Worm (Caenorhabditis elegans): Measurements from ENCODE around the gene T16A1.4.

DNA sequence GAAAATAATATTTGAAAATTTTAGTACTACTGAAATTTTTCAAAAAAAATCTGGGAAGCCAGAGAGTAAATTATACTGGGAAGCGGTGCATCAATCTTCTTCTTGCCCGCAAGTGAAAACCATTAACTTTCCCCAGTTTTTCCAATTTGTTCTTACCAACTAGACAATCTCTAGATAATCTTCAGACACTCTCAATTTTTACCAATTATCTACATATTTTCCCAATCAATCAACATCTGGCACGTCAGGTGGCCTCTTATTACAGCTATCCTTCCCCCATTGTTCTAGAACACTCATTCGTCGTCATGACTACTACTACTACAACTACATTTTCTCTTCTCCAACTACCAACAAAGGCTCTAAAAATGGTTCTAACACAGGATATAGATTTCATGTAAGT, 16.9 kb upstream of the T16A1.4 start, which contains the start of gene fbxb-6:
- TF ChIP-seq lsy-2 (tag; optimal IDR thresholded peaks at IDR 0.05) (no peak), ama-1 (optimal IDR thresholded peaks at IDR 0.05) (no peak), skn-1 (tag; optimal IDR thresholded peaks at IDR 0.05) (no peak), nhr-10 (tag; optimal IDR thresholded peaks at IDR 0.05) (no peak), snpc-4 (tag; optimal IDR thresholded peaks at IDR 0.05) (no peak), unc-62 (GFP tag; optimal IDR thresholded peaks at IDR 0.05) (no peak), unc-39 (tag; optimal IDR thresholded peaks at IDR 0.05) (no peak), nhr-12 (tag; optimal IDR thresholded peaks at IDR 0.05) (no peak)
